Worm (Caenorhabditis elegans) whole organism, L4/young adult: ENCODE results near the gene C04H4.1.

Experiments used
- W03F9.2 ChIP-seq: fragments of 150-350 bp; optimal IDR thresholded peaks from 2 replicates; lab custom pipeline; 2014; ENCODE audit warnings: missing biosample characterization, missing genetic modification characterization
- dao-5 ChIP-seq: sonication (generic microtip); optimal IDR thresholded peaks from 2 replicates; lab custom pipeline; 2016; ENCODE audit warnings: missing genotype, missing genetic modification characterization, moderate library complexity, missing compliant biosample characterization

DNA sequence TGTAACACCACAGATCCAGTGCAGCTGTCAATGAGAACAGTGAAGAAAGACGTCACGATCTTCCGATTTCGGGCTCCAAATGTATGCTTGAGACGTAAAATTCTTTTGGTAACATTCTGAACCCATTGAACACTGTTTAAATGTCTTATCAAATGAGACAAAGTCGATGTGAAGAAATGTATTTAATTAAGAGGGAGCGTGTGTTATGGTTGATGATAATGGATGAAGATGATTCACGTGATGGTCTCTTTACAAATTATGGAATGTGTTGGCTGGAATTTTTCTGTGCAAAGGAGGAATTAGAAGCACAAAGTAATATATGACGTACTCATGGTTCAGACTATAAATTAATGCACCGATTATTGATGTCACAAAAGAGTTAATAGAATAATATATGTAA is 48.3 kb downstream of the C04H4.1 start:
- TF ChIP-seq W03F9.2 (no peak), dao-5 (tag; lab: Kevin White, UChicago) (no peak)
